Fruit fly (Drosophila melanogaster): Measurements from ENCODE around the gene Culd.
A peak's percentile ranks its signal among the peaks of the same experiment; 100 is the strongest.

The Culd gene

DNA sequence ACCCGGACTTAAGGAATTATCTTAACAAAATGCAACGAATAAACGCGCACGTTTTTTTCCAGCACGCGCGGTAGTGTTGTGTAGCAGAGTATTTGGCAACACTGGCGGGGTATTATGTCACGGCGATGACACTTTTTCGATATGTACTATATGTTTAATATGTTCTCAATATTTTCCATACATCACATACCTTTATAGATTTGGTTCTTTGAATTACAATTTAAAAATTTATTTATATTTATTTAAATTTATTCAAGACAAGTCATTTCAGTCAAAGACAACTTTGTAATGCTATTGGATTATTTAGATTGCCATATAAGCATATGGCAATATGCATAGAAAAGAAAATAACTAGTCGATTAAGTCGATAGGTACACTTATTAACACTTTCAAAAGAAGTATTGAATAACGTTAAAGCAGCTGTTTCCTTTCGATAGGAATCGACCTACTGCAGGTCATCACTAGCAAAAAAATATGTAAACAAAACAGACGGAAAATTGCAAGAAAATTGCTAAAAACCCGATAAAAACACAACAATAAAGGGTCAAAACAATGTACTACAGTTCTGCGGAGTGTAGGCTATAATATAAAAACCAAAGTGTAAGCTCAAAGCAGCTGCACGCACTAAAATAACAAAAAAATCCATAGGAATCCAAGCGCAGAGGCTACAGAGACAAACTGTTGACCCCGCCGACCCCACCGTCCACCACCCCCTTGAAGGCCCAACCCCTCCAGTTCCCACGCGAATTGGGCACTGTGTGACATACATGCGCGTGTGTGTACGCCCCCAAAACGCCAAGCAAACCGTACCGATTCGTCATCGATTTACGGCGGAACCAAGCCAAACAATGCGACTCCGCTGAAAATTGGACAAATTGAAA, 9.8 kb downstream of the Culd start, which contains the start of the genes CG7182 and GAPcenA (continued):
- peak; percentile 52 for TF ChIP-seq Ssrp (tag; optimal IDR thresholded peaks at IDR 0.05)
- TF ChIP-seq Fer2 (tag; optimal IDR thresholded peaks at IDR 0.05): peak; percentile 62
- TF ChIP-seq vfl (GFP tag; optimal IDR thresholded peaks at IDR 0.05): peak; percentile 25
- TF ChIP-seq CG10462 (GFP tag; optimal IDR thresholded peaks at IDR 0.05): peak; percentile 45
- peak; percentile 0 for TF ChIP-seq slp2 (GFP tag; optimal IDR thresholded peaks at IDR 0.05)
- peak; percentile 35 for TF ChIP-seq CG33213 (GFP tag; optimal IDR thresholded peaks at IDR 0.05)
- TF ChIP-seq CG10979 (tag; optimal IDR thresholded peaks at IDR 0.05): peak; percentile 56
- TF ChIP-seq E2f2 (GFP tag; IDR thresholded peaks at IDR 0.05): peak; percentile 59
- TF ChIP-seq Xrp1 (GFP tag; IDR thresholded peaks at IDR 0.05): peak; percentile 56; the same call in 1 of the 2 replicates
- peak; percentile 71 for TF ChIP-seq ind (GFP tag; optimal IDR thresholded peaks at IDR 0.05)
- peak; percentile 47 for TF ChIP-seq CG6683 (GFP tag; optimal IDR thresholded peaks at IDR 0.05)
- no peak for TF ChIP-seq CG17612 (GFP tag; IDR thresholded peaks at IDR 0.05)
- peak; percentile 26 for TF ChIP-seq Camta (GFP tag; optimal IDR thresholded peaks at IDR 0.05)
- TF ChIP-seq CG3995 (GFP tag; optimal IDR thresholded peaks at IDR 0.05): peak; percentile 31
- TF ChIP-seq CG13424 (tag; optimal IDR thresholded peaks at IDR 0.05): peak; percentile 79
- TF ChIP-seq NK7.1 (GFP tag; optimal IDR thresholded peaks at IDR 0.05): peak; percentile 3
- TF ChIP-seq CG11085 (GFP tag; IDR thresholded peaks at IDR 0.05): peak; percentile 41
- peak; percentile 94 for TF ChIP-seq stwl (tag; optimal IDR thresholded peaks at IDR 0.05)
- peak; percentile 66 for TF ChIP-seq unpg (GFP tag; optimal IDR thresholded peaks at IDR 0.05)
- TF ChIP-seq nmo (GFP tag; optimal IDR thresholded peaks at IDR 0.05): peak; percentile 83
- TF ChIP-seq onecut (GFP tag; IDR thresholded peaks at IDR 0.05): peak; percentile 66; the same call in 1 of the 2 replicates
- peak; percentile 72 for TF ChIP-seq CG2116 (GFP tag; optimal IDR thresholded peaks at IDR 0.05)
- TF ChIP-seq ci (GFP tag; IDR thresholded peaks at IDR 0.05): 0 out of 3 replicates have a peak, but pooled peaks have one; percentile 18
- TF ChIP-seq chif (GFP tag; optimal IDR thresholded peaks at IDR 0.05): peak; percentile 1 to 15
- TF ChIP-seq CG14050 (GFP tag; IDR thresholded peaks at IDR 0.05): peak; percentile 42; the same call in 1 of the 3 replicates
- no peak for TF ChIP-seq sim (GFP tag; IDR thresholded peaks at IDR 0.05)
- TF ChIP-seq hbn (GFP tag; IDR thresholded peaks at IDR 0.05; ENCODE audit: partially characterized antibody): peak; percentile 40; the same call in 1 of the 2 replicates
- TF ChIP-seq tio (GFP tag; optimal IDR thresholded peaks at IDR 0.05): no peak
- peak; percentile 45 for TF ChIP-seq CG10431 (GFP tag; optimal IDR thresholded peaks at IDR 0.05)
- TF ChIP-seq BtbVII (GFP tag; optimal IDR thresholded peaks at IDR 0.05): peak; percentile 66
- TF ChIP-seq shn (GFP tag; optimal IDR thresholded peaks at IDR 0.05): no peak
- TF ChIP-seq Rfx (GFP tag; IDR thresholded peaks at IDR 0.05): peak; percentile 64
- TF ChIP-seq CG6654 (GFP tag; optimal IDR thresholded peaks at IDR 0.05): peak; percentile 22
- TF ChIP-seq ems (GFP tag; optimal IDR thresholded peaks at IDR 0.05): peak; percentile 29
- TF ChIP-seq tap (tag; optimal IDR thresholded peaks at IDR 0.05): peak; percentile 59
- TF ChIP-seq B-H2 (GFP tag; optimal IDR thresholded peaks at IDR 0.05): peak; percentile 83
- TF ChIP-seq CG15479 (GFP tag; optimal IDR thresholded peaks at IDR 0.05): no peak
- TF ChIP-seq Chrac-16 (GFP tag; optimal IDR thresholded peaks at IDR 0.05): peak; percentile 63
- peak; percentile 39 for TF ChIP-seq Six4 (GFP tag; optimal IDR thresholded peaks at IDR 0.05)
- TF ChIP-seq Fer3 (tag; optimal IDR thresholded peaks at IDR 0.05): peak; percentile 58
- peak; percentile 99 for TF ChIP-seq crol (GFP tag; IDR thresholded peaks at IDR 0.05)
- peak; percentile 8 for TF ChIP-seq Hand (GFP tag; optimal IDR thresholded peaks at IDR 0.05)
- peak; percentile 68 for TF ChIP-seq fd3F (GFP tag; optimal IDR thresholded peaks at IDR 0.05)
- TF ChIP-seq Dref (GFP tag; IDR thresholded peaks at IDR 0.05): peak; percentile 67
- TF ChIP-seq CG3163 (GFP tag; optimal IDR thresholded peaks at IDR 0.05): no peak
- TF ChIP-seq CG16815 (GFP tag; optimal IDR thresholded peaks at IDR 0.05): peak; percentile 35
- TF ChIP-seq Dbx (GFP tag; IDR thresholded peaks at IDR 0.05): peak; percentile 46; the same call in 1 of the 3 replicates
- TF ChIP-seq btn (GFP tag; optimal IDR thresholded peaks at IDR 0.05): no peak
- peak; percentile 2 for TF ChIP-seq NC2β (GFP tag; optimal IDR thresholded peaks at IDR 0.05)

All from whole organism, embryonic.